Worm (Caenorhabditis elegans) whole organism, mixed stage, embryonic: Measurements from ENCODE around the gene C24D10.4.

Experiments
- blmp-1 ChIP-seq: fragments of 150-350 bp; optimal IDR thresholded peaks from 2 replicates; lab custom pipeline; 2014; ENCODE audit warnings: missing biosample characterization, missing genetic modification characterization
- ceh-39 ChIP-seq: fragments of 150-350 bp; optimal IDR thresholded peaks from 2 replicates; lab custom pipeline; 2014; ENCODE audit warnings: missing biosample characterization, missing genetic modification characterization
- elt-3 ChIP-seq: fragments of 150-350 bp; optimal IDR thresholded peaks from 2 replicates; lab custom pipeline; 2014; ENCODE audit warnings: missing biosample characterization, missing genetic modification characterization
- ham-2 ChIP-seq: fragments of 200-800 bp; sonication (Bioruptor generic); optimal IDR thresholded peaks from 2 replicates; lab custom pipeline; 2018; ENCODE audit warnings: mild to moderate bottlenecking, missing genetic modification characterization, missing compliant biosample characterization
- nhr-12 ChIP-seq: fragments of 150-350 bp; optimal IDR thresholded peaks from 2 replicates; lab custom pipeline; 2014; ENCODE audit warnings: missing biosample characterization, missing genetic modification characterization
- nhr-237 ChIP-seq: fragments of 150-350 bp; optimal IDR thresholded peaks from 2 replicates; lab custom pipeline; 2014; ENCODE audit warnings: missing biosample characterization, missing genetic modification characterization
- nhr-28 ChIP-seq: fragments of 150-350 bp; optimal IDR thresholded peaks from 2 replicates; lab custom pipeline; 2014; ENCODE audit warnings: missing biosample characterization, missing genetic modification characterization
- pha-4 ChIP-seq: fragments of 150-350 bp; optimal IDR thresholded peaks from 2 replicates; lab custom pipeline; 2018; ENCODE audit warnings: missing biosample characterization, missing genetic modification reagents, missing genetic modification characterization
- snpc-4 ChIP-seq: fragments of 150-350 bp; optimal IDR thresholded peaks from 2 replicates; lab custom pipeline; 2014; ENCODE audit warnings: missing biosample characterization, missing genetic modification characterization
- tbx-8 ChIP-seq: fragments of 200-800 bp; sonication (Bioruptor generic); optimal IDR thresholded peaks from 2 replicates; lab custom pipeline; 2018; ENCODE audit warnings: mild to moderate bottlenecking, missing genetic modification characterization, moderate library complexity, missing compliant biosample characterization
- unc-120 ChIP-seq: sonication (generic microtip); optimal IDR thresholded peaks from 2 replicates; lab custom pipeline; 2017; ENCODE audit warnings: missing genetic modification characterization, missing compliant biosample characterization; ENCODE audit not compliant: poor library complexity, severe bottlenecking
- unc-39 ChIP-seq: fragments of 150-350 bp; optimal IDR thresholded peaks from 2 replicates; lab custom pipeline; 2014; ENCODE audit warnings: missing biosample characterization, missing genetic modification characterization
- unc-62 ChIP-seq: fragments of 150-350 bp; optimal IDR thresholded peaks from 2 replicates; lab custom pipeline; 2014; ENCODE audit warnings: missing biosample characterization, missing genetic modification reagents, missing genetic modification characterization
- zip-8 ChIP-seq: fragments of 150-350 bp; optimal IDR thresholded peaks from 2 replicates; lab custom pipeline; 2014; ENCODE audit warnings: missing biosample characterization, missing genetic modification characterization

DNA sequence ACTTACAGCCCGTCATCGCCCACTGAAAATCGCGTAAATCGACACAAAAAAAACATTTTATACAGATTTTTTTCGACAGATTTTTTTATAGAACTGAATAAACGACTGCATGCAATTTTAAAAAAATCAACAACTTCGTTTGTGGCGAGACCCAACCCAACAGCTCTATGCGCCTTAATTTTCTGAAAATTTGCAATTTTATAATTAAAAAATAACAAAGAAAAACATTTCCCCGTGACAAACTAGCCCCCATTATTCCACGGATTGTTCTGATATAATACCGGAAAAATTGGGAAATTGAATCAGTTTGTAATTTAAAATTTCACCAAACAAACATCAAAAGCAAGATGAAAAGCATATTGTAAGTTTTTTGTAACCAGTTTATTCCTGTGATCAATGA, 5.7 kb downstream of the C24D10.4 start, which contains the start of gene ptp-5.1:
- no peak for TF ChIP-seq blmp-1 (tag; lab: Kevin White, UChicago)
- no peak for TF ChIP-seq unc-62
- no peak for TF ChIP-seq nhr-12 (tag; lab: Kevin White, UChicago)
- no peak for TF ChIP-seq ham-2 (GFP tag; lab: Kevin White, UChicago)
- TF ChIP-seq snpc-4 (tag; lab: Kevin White, UChicago) = no peak
- TF ChIP-seq pha-4 = no peak
- no peak for TF ChIP-seq nhr-237 (tag; lab: Kevin White, UChicago)
- no peak for TF ChIP-seq tbx-8 (GFP tag; lab: Kevin White, UChicago)
- TF ChIP-seq unc-120 = no peak
- no peak for TF ChIP-seq nhr-28 (tag; lab: Kevin White, UChicago)
- TF ChIP-seq ceh-39 (tag; lab: Kevin White, UChicago) = no peak
- TF ChIP-seq unc-39 = no peak
- TF ChIP-seq elt-3 = no peak
- no peak for TF ChIP-seq zip-8
